Worm (Caenorhabditis elegans) whole organism, L3 larva: ENCODE data around the gene blos-2.

Experiments used
- ZK546.5 ChIP-seq: sonication (generic microtip); optimal IDR thresholded peaks from 2 replicates; lab custom pipeline; 2017; ENCODE audit warnings: missing biosample characterization, missing genetic modification characterization
- aly-2 ChIP-seq: fragments of 150-350 bp; optimal IDR thresholded peaks from 2 replicates; lab custom pipeline; 2014; ENCODE audit warnings: missing biosample characterization, missing genetic modification characterization
- ceh-28 ChIP-seq: fragments of 150-350 bp; optimal IDR thresholded peaks from 2 replicates; lab custom pipeline; 2014; ENCODE audit warnings: missing biosample characterization, missing genetic modification reagents, missing genetic modification characterization
- ceh-9 ChIP-seq: sonication (generic microtip); optimal IDR thresholded peaks from 2 replicates; lab custom pipeline; 2018; ENCODE audit warnings: missing biosample characterization, missing genetic modification characterization
- egl-27 ChIP-seq: sonication (generic microtip); optimal IDR thresholded peaks from 4 replicates; lab custom pipeline; 2017; ENCODE audit warnings: missing biosample characterization, missing genetic modification reagents, missing genetic modification characterization
- egl-5 ChIP-seq: fragments of 150-350 bp; optimal IDR thresholded peaks from 2 replicates; lab custom pipeline; 2017; ENCODE audit warnings: missing biosample characterization, missing genetic modification reagents, missing genetic modification characterization, inconsistent platforms
- elt-1 ChIP-seq: fragments of 150-350 bp; optimal IDR thresholded peaks from 2 replicates; lab custom pipeline; 2014; ENCODE audit warnings: missing biosample characterization, missing genetic modification characterization
- eor-1 ChIP-seq, 2 experiments: fragments of 150-350 bp; optimal IDR thresholded peaks; 2 replicates each; lab custom pipeline; 2014 to 2018; ENCODE audit warnings: missing biosample characterization in 2 of 2, missing genetic modification characterization in 2 of 2
- fkh-10 ChIP-seq: sonication (generic microtip); optimal IDR thresholded peaks from 2 replicates; lab custom pipeline; 2017; ENCODE audit warnings: missing biosample characterization, missing genetic modification reagents, missing genetic modification characterization
- jun-1 ChIP-seq: fragments of 150-350 bp; optimal IDR thresholded peaks from 2 replicates; lab custom pipeline; 2014; ENCODE audit warnings: missing biosample characterization, missing genetic modification reagents, missing genetic modification characterization
- lin-15B ChIP-seq: fragments of 150-350 bp; optimal IDR thresholded peaks from 2 replicates; lab custom pipeline; 2014; ENCODE audit warnings: missing biosample characterization, missing genetic modification characterization
- lin-39 ChIP-seq: fragments of 150-350 bp; optimal IDR thresholded peaks from 2 replicates; lab custom pipeline; 2018; ENCODE audit warnings: missing biosample characterization, missing genetic modification reagents, missing genetic modification characterization
- lsy-12 ChIP-seq: sonication (generic microtip); optimal IDR thresholded peaks from 2 replicates; lab custom pipeline; 2016; ENCODE audit warnings: mild to moderate bottlenecking, missing genetic modification characterization, missing compliant biosample characterization
- mdl-1 ChIP-seq: fragments of 150-350 bp; optimal IDR thresholded peaks from 2 replicates; lab custom pipeline; 2014; ENCODE audit warnings: missing biosample characterization, missing genetic modification characterization
- mml-1 ChIP-seq: fragments of 150-350 bp; sonication (generic microtip); optimal IDR thresholded peaks from 3 replicates; lab custom pipeline; 2014; ENCODE audit warnings: missing biosample characterization, missing genetic modification characterization
- nfya-1 ChIP-seq: sonication (generic microtip); optimal IDR thresholded peaks from 2 replicates; lab custom pipeline; 2017; ENCODE audit warnings: missing genetic modification characterization, mild to moderate bottlenecking, missing compliant biosample characterization, antibody characterized with exemption, moderate library complexity; ENCODE audit not compliant: insufficient read depth
- nhr-23 ChIP-seq: fragments of 150-350 bp; optimal IDR thresholded peaks from 2 replicates; lab custom pipeline; 2014; ENCODE audit warnings: missing biosample characterization, missing genetic modification reagents, missing genetic modification characterization
- nhr-237 ChIP-seq: fragments of 150-350 bp; optimal IDR thresholded peaks from 2 replicates; lab custom pipeline; 2014; ENCODE audit warnings: missing biosample characterization, missing genetic modification characterization
- nhr-25 ChIP-seq: sonication (generic microtip); optimal IDR thresholded peaks from 2 replicates; lab custom pipeline; 2017; ENCODE audit warnings: missing biosample characterization, missing genetic modification characterization
- nhr-28 ChIP-seq: fragments of 150-350 bp; optimal IDR thresholded peaks from 2 replicates; lab custom pipeline; 2014; ENCODE audit warnings: missing biosample characterization, missing genetic modification characterization
- nhr-43 ChIP-seq: sonication (generic microtip); optimal IDR thresholded peaks from 2 replicates; lab custom pipeline; 2016; ENCODE audit warnings: mild to moderate bottlenecking, missing genetic modification characterization, missing compliant biosample characterization; ENCODE audit not compliant: poor library complexity, severe bottlenecking
- nhr-67 ChIP-seq: fragments of 150-350 bp; optimal IDR thresholded peaks from 2 replicates; lab custom pipeline; 2014; ENCODE audit warnings: missing biosample characterization, missing genetic modification characterization
- nhr-76 ChIP-seq: fragments of 150-350 bp; sonication (generic microtip); optimal IDR thresholded peaks from 5 replicates; lab custom pipeline; 2014; ENCODE audit warnings: missing biosample characterization, missing genetic modification characterization
- pha-4 ChIP-seq: fragments of 150-350 bp; optimal IDR thresholded peaks from 2 replicates; lab custom pipeline; 2014; ENCODE audit warnings: missing biosample characterization, missing genetic modification reagents, missing genetic modification characterization
- pqm-1 ChIP-seq: fragments of 150-350 bp; optimal IDR thresholded peaks from 2 replicates; lab custom pipeline; 2017; ENCODE audit warnings: missing biosample characterization, missing genetic modification characterization, inconsistent platforms
- skn-1 ChIP-seq: fragments of 150-350 bp; optimal IDR thresholded peaks from 2 replicates; lab custom pipeline; 2014; ENCODE audit warnings: missing biosample characterization, missing genetic modification characterization
- unc-62 ChIP-seq: fragments of 150-350 bp; sonication (generic microtip); optimal IDR thresholded peaks from 4 replicates; lab custom pipeline; 2014; ENCODE audit warnings: missing biosample characterization, missing genetic modification reagents, missing genetic modification characterization
- zag-1 ChIP-seq: fragments of 150-350 bp; optimal IDR thresholded peaks from 2 replicates; lab custom pipeline; 2014; ENCODE audit warnings: missing biosample characterization, missing genetic modification characterization
- ztf-11 ChIP-seq: fragments of 150-350 bp; optimal IDR thresholded peaks from 2 replicates; lab custom pipeline; 2014; ENCODE audit warnings: missing biosample characterization, missing genetic modification characterization
- ztf-4 ChIP-seq: fragments of 150-350 bp; optimal IDR thresholded peaks from 2 replicates; lab custom pipeline; 2014; ENCODE audit warnings: missing biosample characterization, missing genetic modification characterization

Gene blos-2

DNA sequence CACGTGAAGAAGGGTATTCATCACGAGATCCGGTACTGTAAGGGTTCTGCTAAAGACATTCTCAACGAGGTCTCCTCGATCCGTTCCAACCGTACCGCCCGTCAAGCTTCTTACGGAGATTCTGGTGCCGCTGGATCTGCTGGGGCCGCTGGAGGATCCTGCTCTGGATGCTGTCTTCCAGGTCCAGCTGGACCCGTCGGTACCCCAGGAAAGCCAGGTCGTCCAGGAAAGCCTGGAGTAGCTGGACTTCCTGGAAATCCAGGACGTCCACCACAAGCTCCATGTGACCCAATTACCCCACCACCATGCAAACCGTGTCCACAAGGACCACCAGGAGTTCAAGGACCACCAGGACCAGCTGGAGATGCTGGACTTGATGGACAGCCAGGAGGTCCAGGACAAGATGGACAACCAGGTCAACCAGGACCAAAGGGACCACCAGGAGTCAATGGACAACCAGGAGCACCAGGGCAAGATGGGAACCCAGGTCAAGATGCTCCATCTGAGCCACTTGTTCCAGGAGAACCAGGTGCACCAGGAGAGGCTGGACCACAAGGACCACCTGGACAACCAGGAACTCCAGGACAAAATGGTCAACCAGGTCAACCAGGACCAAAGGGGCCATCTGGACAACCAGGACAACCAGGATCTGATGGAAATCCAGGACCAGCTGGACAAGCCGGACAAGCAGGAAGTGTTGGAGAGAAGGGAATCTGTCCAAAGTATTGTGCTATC, 43.5 kb downstream of the blos-2 start:
- TF ChIP-seq ceh-9 (tag; lab: Kevin White, UChicago) (no peak), zag-1 (no peak), unc-62 (GFP tag; lab: Kevin White, UChicago) (no peak), pha-4 (no peak), ceh-28 (tag; lab: Kevin White, UChicago) (no peak), nfya-1 (tag; lab: Kevin White, UChicago) (no peak), jun-1 (tag; lab: Kevin White, UChicago) (no peak), fkh-10 (GFP tag; lab: Kevin White, UChicago) (no peak), ztf-4 (tag; lab: Kevin White, UChicago) (no peak), nhr-43 (no peak), skn-1 (no peak), egl-27 (tag; lab: Kevin White, UChicago) (no peak), lsy-12 (no peak), nhr-237 (tag; lab: Kevin White, UChicago) (no peak)

DNA sequence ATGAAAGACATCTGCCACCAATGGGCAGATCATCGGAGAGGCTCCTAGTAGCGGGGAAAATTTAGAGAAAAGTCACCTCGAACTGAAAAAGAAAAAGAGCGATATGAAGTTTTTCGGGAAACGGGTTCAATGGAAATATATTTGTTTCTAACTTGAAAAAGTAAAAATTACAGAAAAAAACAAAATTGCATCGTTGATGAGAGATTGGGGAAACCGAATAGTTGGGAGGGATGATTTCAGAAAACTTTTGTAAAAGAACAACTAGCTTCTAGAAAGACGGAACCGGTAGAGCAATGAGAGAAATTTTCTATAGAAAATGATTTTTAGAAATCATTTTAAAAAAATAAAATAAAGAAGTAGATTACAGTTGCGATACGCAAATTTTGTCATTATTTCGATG, 44.4 kb downstream of the blos-2 start:
- no peak for TF ChIP-seq nfya-1 (tag; lab: Kevin White, UChicago)
- TF ChIP-seq nhr-43: no peak
- TF ChIP-seq mml-1 (tag; lab: Kevin White, UChicago): no peak
- no peak for TF ChIP-seq nhr-23
- TF ChIP-seq zag-1: no peak
- no peak for TF ChIP-seq nhr-237 (tag; lab: Kevin White, UChicago)
- TF ChIP-seq elt-1: no peak
- TF ChIP-seq nhr-67 (tag; lab: Kevin White, UChicago): no peak
- no peak for TF ChIP-seq aly-2 (tag; lab: Kevin White, UChicago)
- TF ChIP-seq egl-5 (tag; lab: Kevin White, UChicago): no peak
- no peak for TF ChIP-seq ZK546.5
- TF ChIP-seq nhr-28 (tag; lab: Kevin White, UChicago): no peak
- TF ChIP-seq pqm-1: no peak
- TF ChIP-seq lin-15B (tag; lab: Kevin White, UChicago): no peak
- no peak for TF ChIP-seq ceh-9 (tag; lab: Kevin White, UChicago)
- no peak for TF ChIP-seq ztf-11
- TF ChIP-seq nhr-25 (tag; lab: Kevin White, UChicago): no peak
- TF ChIP-seq pha-4: no peak
- TF ChIP-seq mdl-1 (tag; lab: Kevin White, UChicago): no peak

DNA sequence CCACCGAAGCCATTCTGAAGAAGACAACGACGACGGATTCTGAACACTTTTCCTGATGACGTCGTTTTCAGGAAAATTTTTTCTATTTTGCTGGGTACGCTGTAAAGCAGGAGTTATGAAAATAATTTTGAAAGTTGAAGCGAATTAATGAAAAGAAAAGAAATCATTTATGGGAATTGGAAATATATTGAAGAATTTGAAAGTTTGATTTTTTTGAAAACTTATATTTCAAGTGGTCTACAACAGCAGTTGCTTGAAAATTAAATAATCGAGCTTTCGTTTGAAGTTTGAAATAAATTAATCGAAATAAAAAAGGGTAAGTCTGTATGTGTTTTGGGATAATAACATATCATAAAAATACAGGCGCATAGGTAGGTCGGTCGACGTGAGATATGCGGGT, 50.0 kb downstream of the blos-2 start, which contains the start of gene shl-1:
shl-1 (minus strand) TSS at position 101 of the 400 bp plus-strand sequence.
- TF ChIP-seq lsy-12 (no peak), lin-39 (tag; lab: Kevin White, UChicago) (no peak), nhr-76 (no peak), pqm-1 (no peak), eor-1 (tag; optimal IDR thresholded peaks at IDR 0.05; lab: Kevin White, UChicago) (no peak), nhr-43 (no peak)
- TF ChIP-seq, all 47 proteins: peak for 0
